Fruit fly (Drosophila melanogaster) whole organism, embryonic: ENCODE data around the gene CG32267.

Experiments
- Atf3 ChIP-seq: fragments of 200-800 bp; sonication (Bioruptor generic); optimal IDR thresholded peaks from 3 replicates; lab custom pipeline; 2016; ENCODE audit warnings: missing biosample characterization, missing genetic modification characterization
- Atf6 ChIP-seq: fragments of 200-800 bp; sonication (Bioruptor generic); IDR thresholded peaks from 2 replicates; pipeline ENCODE4 v1.3.6; 2022; ENCODE audit warnings: missing biosample characterization, missing genetic modification characterization
- B-H1 ChIP-seq: fragments of 200-800 bp; sonication (Bioruptor generic); IDR thresholded peaks from 3 replicates; pipeline ENCODE4 v1.3.6; 2022; ENCODE audit warnings: missing biosample characterization, missing genetic modification characterization
- Blimp-1 ChIP-seq: fragments of 200-800 bp; sonication (Bioruptor generic); optimal IDR thresholded peaks from 3 replicates; lab custom pipeline; 2018; ENCODE audit warnings: missing biosample characterization, missing genetic modification characterization, mild to moderate bottlenecking, moderate library complexity, missing genetic modification reagents
- CG10462 ChIP-seq: fragments of 200-800 bp; sonication (Bioruptor generic); optimal IDR thresholded peaks from 2 replicates; lab custom pipeline; 2016; ENCODE audit warnings: missing biosample characterization, missing genetic modification characterization
- CG12104 ChIP-seq: fragments of 200-800 bp; sonication (Bioruptor generic); optimal IDR thresholded peaks from 3 replicates; lab custom pipeline; 2016; ENCODE audit warnings: missing biosample characterization, missing genetic modification characterization
- CG12299 ChIP-seq: fragments of 200-800 bp; sonication (Bioruptor generic); optimal IDR thresholded peaks from 2 replicates; lab custom pipeline; 2018; ENCODE audit warnings: missing biosample characterization, mild to moderate bottlenecking, missing genetic modification characterization
- CG15011 ChIP-seq: fragments of 200-800 bp; sonication (Bioruptor generic); optimal IDR thresholded peaks from 3 replicates; lab custom pipeline; 2018; ENCODE audit warnings: missing biosample characterization, mild to moderate bottlenecking, missing genetic modification characterization
- CG1529 ChIP-seq: fragments of 200-800 bp; sonication (Bioruptor generic); optimal IDR thresholded peaks from 3 replicates; lab custom pipeline; 2018; ENCODE audit warnings: missing biosample characterization, missing genetic modification characterization
- CG1603 ChIP-seq: fragments of 200-800 bp; sonication (Bioruptor generic); optimal IDR thresholded peaks from 2 replicates; lab custom pipeline; 2019; ENCODE audit warnings: missing biosample characterization, mild to moderate bottlenecking, missing genetic modification characterization, moderate library complexity
- CG1647 ChIP-seq: fragments of 200-800 bp; sonication (Bioruptor generic); optimal IDR thresholded peaks from 3 replicates; lab custom pipeline; 2016; ENCODE audit warnings: missing biosample characterization, missing genetic modification characterization
- CG16813 ChIP-seq: fragments of 200-800 bp; sonication (Bioruptor generic); IDR thresholded peaks from 3 replicates; pipeline ENCODE4 v1.3.6; 2022; ENCODE audit warnings: missing biosample characterization, missing genetic modification characterization; ENCODE audit not compliant: partially characterized antibody
- CG17361 ChIP-seq: fragments of 200-800 bp; sonication (Bioruptor generic); IDR thresholded peaks from 3 replicates; pipeline ENCODE4 v1.3.6; 2022; ENCODE audit warnings: missing biosample characterization, missing genetic modification characterization
- CG17612 ChIP-seq: fragments of 200-800 bp; sonication (Bioruptor generic); IDR thresholded peaks from 2 replicates; pipeline ENCODE4 v1.3.6; 2022; ENCODE audit warnings: missing biosample characterization, missing genetic modification characterization
- CG17802 ChIP-seq: fragments of 200-800 bp; sonication (Bioruptor generic); optimal IDR thresholded peaks from 2 replicates; lab custom pipeline; 2018; ENCODE audit warnings: missing biosample characterization, mild to moderate bottlenecking, missing genetic modification characterization, moderate library complexity
- CG3281 ChIP-seq: fragments of 200-800 bp; sonication (Bioruptor generic); optimal IDR thresholded peaks from 3 replicates; lab custom pipeline; 2017; ENCODE audit warnings: missing biosample characterization, mild to moderate bottlenecking, missing genetic modification characterization
- CG3407 ChIP-seq: fragments of 200-800 bp; sonication (Bioruptor generic); optimal IDR thresholded peaks from 2 replicates; lab custom pipeline; 2018; ENCODE audit warnings: missing biosample characterization, mild to moderate bottlenecking, missing genetic modification characterization
- CG4328 ChIP-seq: fragments of 200-800 bp; sonication (Bioruptor generic); optimal IDR thresholded peaks from 3 replicates; lab custom pipeline; 2017; ENCODE audit warnings: missing biosample characterization, missing genetic modification reagents, missing genetic modification characterization
- CG6654 ChIP-seq: fragments of 200-800 bp; sonication (Bioruptor generic); optimal IDR thresholded peaks from 2 replicates; lab custom pipeline; 2017; ENCODE audit warnings: missing biosample characterization, mild to moderate bottlenecking, missing genetic modification characterization
- CG7271 ChIP-seq: fragments of 200-800 bp; sonication (Bioruptor generic); optimal IDR thresholded peaks from 2 replicates; lab custom pipeline; 2018; ENCODE audit warnings: missing biosample characterization, mild to moderate bottlenecking, missing genetic modification characterization, moderate library complexity
- CG8290 ChIP-seq, 3 experiments: fragments of 200-800 bp; sonication (Bioruptor generic); optimal IDR thresholded peaks; 2 replicates each; lab custom pipeline; 2016 to 2019; ENCODE audit warnings: missing biosample characterization in 3 of 3, missing genetic modification characterization in 3 of 3, mild to moderate bottlenecking in 2 of 3, moderate library complexity in 1 of 3
- CG8478 ChIP-seq: fragments of >200 bp; optimal IDR thresholded peaks from 2 replicates; lab custom pipeline; 2018
- Dad ChIP-seq: fragments of 200-800 bp; sonication (Bioruptor generic); optimal IDR thresholded peaks from 3 replicates; lab custom pipeline; 2016; ENCODE audit warnings: missing biosample characterization, missing genetic modification characterization
- Dek ChIP-seq: fragments of 200-800 bp; sonication (Bioruptor generic); optimal IDR thresholded peaks from 3 replicates; lab custom pipeline; 2019; ENCODE audit warnings: missing biosample characterization, mild to moderate bottlenecking, missing genetic modification characterization, moderate library complexity
- ERR ChIP-seq: fragments of 200-800 bp; sonication (Bioruptor generic); optimal IDR thresholded peaks from 2 replicates; lab custom pipeline; 2016; ENCODE audit warnings: missing biosample characterization, missing genetic modification characterization
- HLH54F ChIP-seq: fragments of 200-800 bp; sonication (Bioruptor generic); optimal IDR thresholded peaks from 3 replicates; lab custom pipeline; 2016; ENCODE audit warnings: missing biosample characterization, missing genetic modification characterization
- Hey ChIP-seq: fragments of 200-800 bp; sonication (Bioruptor generic); optimal IDR thresholded peaks from 3 replicates; lab custom pipeline; 2018; ENCODE audit warnings: missing biosample characterization, mild to moderate bottlenecking, missing genetic modification characterization
- Hr3 ChIP-seq: fragments of 200-800 bp; sonication (Bioruptor generic); optimal IDR thresholded peaks from 3 replicates; lab custom pipeline; 2016; ENCODE audit warnings: missing biosample characterization, missing genetic modification characterization
- Jarid2 ChIP-seq: fragments of 200-800 bp; sonication (Bioruptor generic); optimal IDR thresholded peaks from 3 replicates; lab custom pipeline; 2017; ENCODE audit warnings: mild to moderate bottlenecking, missing biosample characterization, missing genetic modification reagents, missing genetic modification characterization
- Lim3 ChIP-seq: fragments of 200-800 bp; sonication (Bioruptor generic); IDR thresholded peaks from 2 replicates; pipeline ENCODE4 v1.3.6; 2022; ENCODE audit warnings: missing biosample characterization, missing genetic modification characterization
- Max ChIP-seq: fragments of 200-800 bp; sonication (Bioruptor generic); optimal IDR thresholded peaks from 2 replicates; lab custom pipeline; 2016; ENCODE audit warnings: missing biosample characterization, mild to moderate bottlenecking, missing genetic modification characterization
- Pdp1 ChIP-seq, 2 experiments: fragments of 200-800 bp; sonication (Bioruptor generic); optimal IDR thresholded peaks; 3 replicates each; lab custom pipeline; 2016; ENCODE audit warnings: missing biosample characterization in 2 of 2, missing genetic modification characterization in 2 of 2, mild to moderate bottlenecking in 1 of 2, moderate library complexity in 1 of 2
- Rfx ChIP-seq: fragments of 200-800 bp; sonication (Bioruptor generic); IDR thresholded peaks from 2 replicates; pipeline ENCODE4 v1.3.6; 2022; ENCODE audit warnings: missing biosample characterization, missing genetic modification characterization
- Taf1 ChIP-seq: fragments of 200-800 bp; sonication (Bioruptor generic); IDR thresholded peaks from 2 replicates; pipeline ENCODE4 v1.3.6; 2022; ENCODE audit warnings: missing biosample characterization, missing genetic modification characterization
- Trl ChIP-seq, 3 experiments: fragments of >200 bp in 2 of 3; fragments of 200-800 bp in 1 of 3; sonication (Bioruptor generic) in 1 of 3; optimal IDR thresholded peaks; 2 replicates in 1 of 3; 3 replicates in 2 of 3; lab custom pipeline; 2016 to 2017; ENCODE audit warnings: missing biosample characterization in 1 of 3, missing genetic modification characterization in 1 of 3
- al ChIP-seq: fragments of 200-800 bp; sonication (Bioruptor generic); IDR thresholded peaks from 2 replicates; pipeline ENCODE4 v1.3.6; 2022; ENCODE audit warnings: missing biosample characterization, missing genetic modification characterization
- cad ChIP-seq: fragments of >200 bp; optimal IDR thresholded peaks from 2 replicates; lab custom pipeline; 2017; ENCODE audit warnings: missing biosample characterization, missing genetic modification characterization
- crp ChIP-seq, 2 experiments: fragments of 200-800 bp; sonication (Bioruptor generic); optimal IDR thresholded peaks; 2 replicates in 1 of 2; 3 replicates in 1 of 2; lab custom pipeline; 2017; ENCODE audit warnings: missing biosample characterization in 2 of 2, missing genetic modification characterization in 2 of 2, mild to moderate bottlenecking in 1 of 2, moderate library complexity in 1 of 2
- dmrt11E ChIP-seq: fragments of 200-800 bp; sonication (Bioruptor generic); optimal IDR thresholded peaks from 3 replicates; lab custom pipeline; 2018; ENCODE audit warnings: missing biosample characterization, mild to moderate bottlenecking, missing genetic modification characterization, moderate library complexity
- ems ChIP-seq: fragments of 200-800 bp; sonication (Bioruptor generic); optimal IDR thresholded peaks from 3 replicates; lab custom pipeline; 2016; ENCODE audit warnings: missing biosample characterization, missing genetic modification characterization
- esg ChIP-seq: fragments of 200-800 bp; sonication (Bioruptor generic); conservative IDR thresholded peaks from 2 replicates; pipeline ENCODE4 v1.3.6; 2022; ENCODE audit warnings: missing biosample characterization, missing genetic modification characterization
- ftz-f1 ChIP-seq: fragments of 200-800 bp; sonication (Bioruptor generic); optimal IDR thresholded peaks from 2 replicates; lab custom pipeline; 2016; ENCODE audit warnings: missing biosample characterization, missing genetic modification characterization
- gfzf ChIP-seq: fragments of 200-800 bp; sonication (Bioruptor generic); optimal IDR thresholded peaks from 2 replicates; lab custom pipeline; 2016; ENCODE audit warnings: missing biosample characterization, mild to moderate bottlenecking, missing genetic modification characterization, moderate library complexity
- hth ChIP-seq: fragments of >200 bp; optimal IDR thresholded peaks from 2 replicates; lab custom pipeline; 2017; ENCODE audit warnings: inconsistent platforms
- jigr1 ChIP-seq: fragments of 200-800 bp; sonication (Bioruptor generic); IDR thresholded peaks from 3 replicates; pipeline ENCODE4 v1.3.6; 2022; ENCODE audit warnings: missing biosample characterization, missing genetic modification characterization
- lov ChIP-seq, 2 experiments: fragments of 200-800 bp in 1 of 2; fragments of >200 bp in 1 of 2; sonication (Bioruptor generic) in 1 of 2; IDR thresholded peaks in 1 of 2; optimal IDR thresholded peaks in 1 of 2; 2 replicates in 1 of 2; 3 replicates in 1 of 2; pipeline versions ENCODE4 v1.3.6 to Lab custom; 2017 to 2022; ENCODE audit warnings: missing biosample characterization in 1 of 2, missing genetic modification characterization in 1 of 2
- pita ChIP-seq: fragments of 200-800 bp; sonication (Bioruptor generic); optimal IDR thresholded peaks from 2 replicates; lab custom pipeline; 2017; ENCODE audit warnings: missing biosample characterization, mild to moderate bottlenecking, missing genetic modification characterization
- slp2 ChIP-seq: fragments of 200-800 bp; sonication (Bioruptor generic); optimal IDR thresholded peaks from 2 replicates; lab custom pipeline; 2016; ENCODE audit warnings: missing biosample characterization, missing genetic modification characterization
- vvl ChIP-seq: fragments of 200-800 bp; sonication (Bioruptor generic); IDR thresholded peaks from 2 replicates; pipeline ENCODE4 v1.3.6; 2022; ENCODE audit warnings: missing biosample characterization, missing genetic modification characterization

CG32267 gene

dm6 chr3L:3492116-3492747 is 20.3 kb upstream of the CG32267 start (continued):
- TF ChIP-seq ftz-f1 (GFP tag; lab: Kevin White, UChicago) (no peak), CG1647 (GFP tag; lab: Kevin White, UChicago) (no peak), hth (lab: Kevin White, UChicago) (no peak), Trl (optimal IDR thresholded peaks at IDR 0.05; lab: Kevin White, UChicago) (no peak), Trl (GFP tag; optimal IDR thresholded peaks at IDR 0.05; lab: Kevin White, UChicago) (no peak), al (GFP tag; lab: Robert Waterston, UW) (no peak), Dad (GFP tag; lab: Kevin White, UChicago) (no peak), ERR (GFP tag; lab: Kevin White, UChicago) (no peak), CG12299 (no peak), HLH54F (no peak), Max (GFP tag; lab: Kevin White, UChicago) (no peak), ems (GFP tag; lab: Kevin White, UChicago) (no peak), Dek (tag; lab: Kevin White, UChicago) (peak; percentile 24), CG16813 (no peak), CG1603 (tag; lab: Kevin White, UChicago) (peak; percentile 27), esg (GFP tag; lab: Robert Waterston, UW) (0 out of 2 replicates have a peak, but pooled peaks have one; percentile 20), CG7271 (tag; lab: Kevin White, UChicago) (no peak), CG17612 (GFP tag; lab: Robert Waterston, UW) (no peak), vvl (0 out of 2 replicates have a peak, but pooled peaks have one; percentile 19), Atf6 (GFP tag; lab: Robert Waterston, UW) (0 out of 2 replicates have a peak, but pooled peaks have one; percentile 24), lov (optimal IDR thresholded peaks at IDR 0.05; lab: Kevin White, UChicago) (no peak), lov (GFP tag; IDR thresholded peaks at IDR 0.05; lab: Robert Waterston, UW) (no peak), cad (GFP tag; lab: Kevin White, UChicago) (no peak), Pdp1 (GFP tag; optimal IDR thresholded peaks at IDR 0.05; lab: Kevin White, UChicago) (no peak), CG15011 (GFP tag; lab: Kevin White, UChicago) (no peak), slp2 (no peak), CG6654 (GFP tag; lab: Kevin White, UChicago) (no peak), CG17361 (GFP tag; lab: Robert Waterston, UW) (no peak), Rfx (GFP tag; lab: Robert Waterston, UW) (0 out of 2 replicates have a peak, but pooled peaks have one; percentile 27), Blimp-1 (GFP tag; lab: Kevin White, UChicago) (no peak), jigr1 (GFP tag; lab: Robert Waterston, UW) (no peak), B-H1 (GFP tag; lab: Robert Waterston, UW) (no peak), Lim3 (GFP tag; lab: Robert Waterston, UW) (no peak), CG3281 (GFP tag; lab: Kevin White, UChicago) (peak; percentile 14), CG12104 (GFP tag; lab: Kevin White, UChicago) (no peak), CG17802 (no peak), dmrt11E (no peak), CG4328 (no peak), CG8478 (lab: Kevin White, UChicago) (no peak), CG1529 (no peak), pita (GFP tag; lab: Kevin White, UChicago) (no peak), Taf1 (GFP tag; lab: Robert Waterston, UW) (0 out of 2 replicates have a peak, but pooled peaks have one; percentile 28), CG3407 (GFP tag; lab: Kevin White, UChicago) (no peak), Atf3 (no peak), gfzf (GFP tag; lab: Kevin White, UChicago) (no peak), Hr3 (GFP tag; lab: Kevin White, UChicago) (no peak), Hey (tag; lab: Kevin White, UChicago) (no peak), crp (GFP tag; optimal IDR thresholded peaks at IDR 0.05; lab: Kevin White, UChicago) (no peak), Jarid2 (GFP tag; lab: Kevin White, UChicago) (no peak), CG10462 (GFP tag; lab: Kevin White, UChicago) (no peak), CG8290 (GFP tag; optimal IDR thresholded peaks at IDR 0.05; lab: Kevin White, UChicago) (no peak), CG8290 (tag; optimal IDR thresholded peaks at IDR 0.05; lab: Kevin White, UChicago) (peak in 1 of 2 experiments; percentile 43)
